Worm (Caenorhabditis elegans): ENCODE data around the gene srv-8.

DNA sequence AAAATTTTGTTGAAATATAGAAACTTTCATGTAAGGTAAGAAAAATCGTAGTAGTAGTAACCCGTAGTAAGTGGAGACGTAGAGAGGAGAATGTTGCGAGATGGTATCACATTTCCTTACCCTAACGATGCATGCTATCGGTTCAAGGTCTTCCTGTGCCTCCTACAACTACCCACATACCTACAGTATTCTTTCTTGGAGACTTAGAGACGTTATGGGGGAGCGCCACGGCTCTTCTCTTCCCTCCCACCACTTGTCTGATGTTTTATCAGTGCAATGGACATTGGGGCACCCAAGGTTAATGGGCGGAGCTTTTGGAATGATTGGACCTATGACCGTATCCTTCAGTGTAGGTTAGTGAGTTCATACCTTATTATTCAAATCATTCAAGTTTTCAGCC lies 29.6 kb downstream of the srv-8 start:
- TF ChIP-seq tbx-2 (tag; optimal IDR thresholded peaks at IDR 0.05) (no peak), ceh-6 (GFP tag; optimal IDR thresholded peaks at IDR 0.05) (no peak), dve-1 (tag; optimal IDR thresholded peaks at IDR 0.05) (no peak), fkh-10 (GFP tag; optimal IDR thresholded peaks at IDR 0.05) (no peak), ets-4 (tag; optimal IDR thresholded peaks at IDR 0.05) (no peak), K02D7.2 (tag; optimal IDR thresholded peaks at IDR 0.05) (no peak), pha-4 (tag; optimal IDR thresholded peaks at IDR 0.05) (no peak), odd-2 (tag; optimal IDR thresholded peaks at IDR 0.05) (no peak), elt-2 (tag; optimal IDR thresholded peaks at IDR 0.05) (no peak), nfya-1 (tag; optimal IDR thresholded peaks at IDR 0.05) (peak; percentile 22), eyg-1 (tag; optimal IDR thresholded peaks at IDR 0.05) (no peak), unc-3 (GFP tag; conservative IDR thresholded peaks at IDR 0.05) (no peak), unc-3 (tag; optimal IDR thresholded peaks at IDR 0.05) (no peak)

Data from whole organism, late embryonic.